Fruit fly (Drosophila melanogaster): Measurements from ENCODE around the gene CG4408.

- TF ChIP-seq ovo (GFP tag; optimal IDR thresholded peaks at IDR 0.05), result no peak
- TF ChIP-seq CG1620 (GFP tag; optimal IDR thresholded peaks at IDR 0.05), result no peak
- TF ChIP-seq CG5204 (GFP tag; optimal IDR thresholded peaks at IDR 0.05), result peak; percentile 51
- TF ChIP-seq CG33017 (tag; optimal IDR thresholded peaks at IDR 0.05), result no peak
- peak; percentile 50 for TF ChIP-seq kay (GFP tag; ENCODE audit: borderline replicate concordance)
- TF ChIP-seq CG7101 (tag; optimal IDR thresholded peaks at IDR 0.05), result no peak
- peak; percentile 6 for TF ChIP-seq CG7045 (GFP tag; optimal IDR thresholded peaks at IDR 0.05)
- TF ChIP-seq CG14711 (tag; optimal IDR thresholded peaks at IDR 0.05), result no peak
Observed at dm6 chr3R:23384591-23385260, 21.4 kb upstream of the CG4408 start, which contains the start of gene CG4393.

All from whole organism, adult.